Fruit fly (Drosophila melanogaster): ENCODE measurements around the gene PolD1.

The PolD1 gene

dm6 chr3L:15988039-15988546, 478 bp upstream of the PolD1 start, which contains the start of gene Hip14 (continued):
- no peak for TF ChIP-seq sna (GFP tag; IDR thresholded peaks at IDR 0.05; ENCODE audit: partially characterized antibody)
- peak in 1 of 3 experiments; percentile 25 for TF ChIP-seq lola (GFP tag; optimal IDR thresholded peaks at IDR 0.05)
- TF ChIP-seq Xbp1 (GFP tag; optimal IDR thresholded peaks at IDR 0.05): peak; percentile 11
- no peak for TF ChIP-seq sqz (GFP tag; optimal IDR thresholded peaks at IDR 0.05)
- TF ChIP-seq Asciz (GFP tag; optimal IDR thresholded peaks at IDR 0.05): no peak
- no peak for TF ChIP-seq CG1792 (GFP tag; optimal IDR thresholded peaks at IDR 0.05)
- no peak for TF ChIP-seq Atf3 (GFP tag; optimal IDR thresholded peaks at IDR 0.05)
- peak; percentile 16 for TF ChIP-seq CG13775 (GFP tag; optimal IDR thresholded peaks at IDR 0.05)
- TF ChIP-seq crol (GFP tag; IDR thresholded peaks at IDR 0.05): peak; percentile 91
- no peak for TF ChIP-seq kay (GFP tag; optimal IDR thresholded peaks at IDR 0.05)
- peak; percentile 40; the same call in 1 of the 2 replicates for TF ChIP-seq CG13287 (GFP tag; IDR thresholded peaks at IDR 0.05; ENCODE audit: partially characterized antibody)
- peak; percentile 10 for TF ChIP-seq CrebB (tag; optimal IDR thresholded peaks at IDR 0.05)
- no peak for TF ChIP-seq Side (GFP tag; optimal IDR thresholded peaks at IDR 0.05)
- peak; percentile 39 for TF ChIP-seq Dp (GFP tag; optimal IDR thresholded peaks at IDR 0.05)
- TF ChIP-seq Sry-β (GFP tag; optimal IDR thresholded peaks at IDR 0.05): no peak
- no peak for TF ChIP-seq tap (tag; optimal IDR thresholded peaks at IDR 0.05)
- no peak for TF ChIP-seq CG17912 (GFP tag; optimal IDR thresholded peaks at IDR 0.05)
- peak; percentile 7 for TF ChIP-seq Elba2 (GFP tag; optimal IDR thresholded peaks at IDR 0.05)
- TF ChIP-seq CG12942 (GFP tag; optimal IDR thresholded peaks at IDR 0.05): no peak
- TF ChIP-seq lbe (GFP tag; optimal IDR thresholded peaks at IDR 0.05): peak; percentile 10
- no peak for TF ChIP-seq pum (GFP tag; optimal IDR thresholded peaks at IDR 0.05)
- peak; percentile 50 for TF ChIP-seq Sin3A (optimal IDR thresholded peaks at IDR 0.05)
- no peak for TF ChIP-seq bowl (GFP tag; IDR thresholded peaks at IDR 0.05)
- TF ChIP-seq Spps (tag; optimal IDR thresholded peaks at IDR 0.05): no peak
- TF ChIP-seq corto (GFP tag; optimal IDR thresholded peaks at IDR 0.05): no peak
- TF ChIP-seq gsb-n (tag; optimal IDR thresholded peaks at IDR 0.05): no peak
- TF ChIP-seq CG2199 (GFP tag; IDR thresholded peaks at IDR 0.05): no peak
- TF ChIP-seq CG13296 (GFP tag; optimal IDR thresholded peaks at IDR 0.05): peak; percentile 22
- peak; percentile 16 for TF ChIP-seq sug (tag; optimal IDR thresholded peaks at IDR 0.05)
- TF ChIP-seq ro (GFP tag; IDR thresholded peaks at IDR 0.05): no peak
- TF ChIP-seq CG15696 (tag; optimal IDR thresholded peaks at IDR 0.05): no peak
- peak; percentile 32 for TF ChIP-seq CG18262 (tag; optimal IDR thresholded peaks at IDR 0.05)
- no peak for TF ChIP-seq CG43689 (GFP tag; IDR thresholded peaks at IDR 0.05)
- no peak for TF ChIP-seq CG6765 (GFP tag; optimal IDR thresholded peaks at IDR 0.05)
- TF ChIP-seq Hr51 (GFP tag; optimal IDR thresholded peaks at IDR 0.05): no peak
- no peak for TF ChIP-seq Awh (GFP tag; IDR thresholded peaks at IDR 0.05)
- TF ChIP-seq MTF-1 (GFP tag; optimal IDR thresholded peaks at IDR 0.05; ENCODE audit: borderline replicate concordance): no peak
- no peak for TF ChIP-seq exex (tag; optimal IDR thresholded peaks at IDR 0.05)
- TF ChIP-seq CG12219 (GFP tag; optimal IDR thresholded peaks at IDR 0.05): no peak
- no peak for TF ChIP-seq al (GFP tag; IDR thresholded peaks at IDR 0.05)
- TF ChIP-seq mld (GFP tag; IDR thresholded peaks at IDR 0.05; ENCODE audit: partially characterized antibody): no peak
- TF ChIP-seq klu (GFP tag; IDR thresholded peaks at IDR 0.05): 0 out of 2 replicates have a peak, but pooled peaks have one; percentile 17
- peak; percentile 57 for TF ChIP-seq MBD-R2 (GFP tag; IDR thresholded peaks at IDR 0.05)
- peak; percentile 80 for TF ChIP-seq Med (GFP tag)
- no peak for TF ChIP-seq ind (GFP tag; optimal IDR thresholded peaks at IDR 0.05)
- no peak for TF ChIP-seq emc (GFP tag; optimal IDR thresholded peaks at IDR 0.05)
- no peak for TF ChIP-seq btn (GFP tag; optimal IDR thresholded peaks at IDR 0.05)
- no peak for TF ChIP-seq Hand (GFP tag; optimal IDR thresholded peaks at IDR 0.05)
